Worm (Caenorhabditis elegans) whole organism, midembryonic: ENCODE measurements around the gene coa-3.

Experiments used
- T22C8.4 ChIP-seq: fragments of 200-800 bp; sonication (Bioruptor generic); IDR thresholded peaks from 2 replicates; pipeline ENCODE4 v1.3.6; 2022; ENCODE audit warnings: missing genetic modification characterization, missing compliant biosample characterization
- cog-1 ChIP-seq: sonication (generic microtip); optimal IDR thresholded peaks from 2 replicates; lab custom pipeline; 2016; ENCODE audit warnings: missing genetic modification characterization, missing compliant biosample characterization
- flt-1 ChIP-seq: fragments of 200-800 bp; sonication (Bioruptor generic); IDR thresholded peaks from 2 replicates; pipeline ENCODE4 v1.3.6; 2022; ENCODE audit warnings: missing genetic modification characterization, missing compliant biosample characterization
- klf-2 ChIP-seq: fragments of 200-800 bp; sonication (Bioruptor generic); conservative IDR thresholded peaks from 2 replicates; pipeline ENCODE4 v1.3.6; 2022; ENCODE audit warnings: missing genetic modification reagents, missing genetic modification characterization, missing compliant biosample characterization
- med-1 ChIP-seq: sonication (generic microtip); optimal IDR thresholded peaks from 2 replicates; lab custom pipeline; 2017; ENCODE audit warnings: missing genetic modification characterization, mild to moderate bottlenecking, missing compliant biosample characterization, antibody characterized with exemption, missing genetic modification reagents; ENCODE audit not compliant: insufficient read depth
- ref-1 ChIP-seq: fragments of 200-800 bp; sonication (Bioruptor generic); conservative IDR thresholded peaks from 2 replicates; pipeline ENCODE4 v1.3.6; 2022; ENCODE audit warnings: missing genetic modification reagents, missing genetic modification characterization, missing compliant biosample characterization
- tab-1 ChIP-seq: fragments of 200-800 bp; sonication (Bioruptor generic); IDR thresholded peaks from 2 replicates; pipeline ENCODE4 v1.3.6; 2022; ENCODE audit warnings: missing genetic modification characterization, missing compliant biosample characterization
- ztf-23 ChIP-seq: fragments of 200-800 bp; sonication (Bioruptor generic); IDR thresholded peaks from 2 replicates; pipeline ENCODE4 v1.3.6; 2022; ENCODE audit warnings: missing genetic modification reagents, missing genetic modification characterization, missing compliant biosample characterization
- ztf-29 ChIP-seq: fragments of 200-800 bp; sonication (Bioruptor generic); IDR thresholded peaks from 2 replicates; pipeline ENCODE4 v1.3.6; 2022; ENCODE audit warnings: missing genetic modification reagents, missing genetic modification characterization, missing compliant biosample characterization

- TF ChIP-seq flt-1 (GFP tag; lab: Robert Waterston, UW) = no peak
- TF ChIP-seq med-1 = no peak
- no peak for TF ChIP-seq cog-1
- TF ChIP-seq klf-2 (GFP tag; lab: Robert Waterston, UW) = no peak
- no peak for TF ChIP-seq ztf-23 (GFP tag; lab: Robert Waterston, UW)
- no peak for TF ChIP-seq tab-1 (GFP tag; lab: Robert Waterston, UW)
- no peak for TF ChIP-seq ztf-29 (GFP tag; lab: Robert Waterston, UW)
- TF ChIP-seq T22C8.4 (GFP tag; lab: Robert Waterston, UW) = no peak
- TF ChIP-seq ref-1 (GFP tag; lab: Robert Waterston, UW) = no peak
Observed at ce11 chrII:4557487-4557886, 44.9 kb downstream of the coa-3 start, which contains the start of gene M03A1.3.
